Worm (Caenorhabditis elegans) whole organism, L2 larva: ENCODE data around the gene Y110A2AL.4.

Experiments
- ZK546.5 ChIP-seq: sonication (generic microtip); optimal IDR thresholded peaks from 2 replicates; lab custom pipeline; 2017; ENCODE audit warnings: missing biosample characterization, missing genetic modification characterization
- ceh-16 ChIP-seq: fragments of 150-350 bp; optimal IDR thresholded peaks from 2 replicates; lab custom pipeline; 2014; ENCODE audit warnings: missing biosample characterization, missing genetic modification characterization
- dmd-4 ChIP-seq: sonication (generic microtip); optimal IDR thresholded peaks from 2 replicates; lab custom pipeline; 2017; ENCODE audit warnings: missing biosample characterization, missing genetic modification characterization
- nhr-6 ChIP-seq: fragments of 150-350 bp; optimal IDR thresholded peaks from 2 replicates; lab custom pipeline; 2014; ENCODE audit warnings: missing biosample characterization, missing genetic modification characterization
- nhr-77 ChIP-seq: fragments of 150-350 bp; optimal IDR thresholded peaks from 2 replicates; lab custom pipeline; 2014; ENCODE audit warnings: missing biosample characterization, missing genetic modification characterization
- unc-39 ChIP-seq: fragments of 150-350 bp; optimal IDR thresholded peaks from 2 replicates; lab custom pipeline; 2014; ENCODE audit warnings: missing biosample characterization, missing genetic modification characterization
- unc-55 ChIP-seq: fragments of 150-350 bp; sonication (generic microtip); optimal IDR thresholded peaks from 3 replicates; lab custom pipeline; 2014; ENCODE audit warnings: missing biosample characterization, missing genetic modification reagents, missing genetic modification characterization
- unc-62 ChIP-seq: fragments of 150-350 bp; optimal IDR thresholded peaks from 2 replicates; lab custom pipeline; 2014; ENCODE audit warnings: missing biosample characterization, missing genetic modification reagents, missing genetic modification characterization

- no peak for TF ChIP-seq nhr-6 (tag; lab: Kevin White, UChicago)
- no peak for TF ChIP-seq ZK546.5
- TF ChIP-seq unc-55 (GFP tag; lab: Kevin White, UChicago), result no peak
- peak; percentile 53 for TF ChIP-seq ceh-16 (tag; lab: Kevin White, UChicago)
- TF ChIP-seq dmd-4, result no peak
- TF ChIP-seq nhr-77 (tag; lab: Kevin White, UChicago), result no peak
- TF ChIP-seq unc-39 (tag; lab: Kevin White, UChicago), result no peak
- no peak for TF ChIP-seq unc-62 (GFP tag; lab: Kevin White, UChicago)
Observed at ce11 chrII:2857559-2857958, 18.5 kb downstream of the Y110A2AL.4 start.
